Worm (Caenorhabditis elegans): ENCODE results near the gene K08B12.3.
A peak's percentile ranks its signal among the peaks of the same experiment; 100 is the strongest.

Gene K08B12.3

ce11 chrV:6214465-6214864, 20.5 kb upstream of the K08B12.3 start:
- TF ChIP-seq snpc-4 (tag; optimal IDR thresholded peaks at IDR 0.05) (no peak), elt-1 (tag; optimal IDR thresholded peaks at IDR 0.05; ENCODE audit: borderline replicate concordance, insufficient read depth) (no peak), ceh-39 (tag; optimal IDR thresholded peaks at IDR 0.05) (no peak), ceh-43 (GFP tag; optimal IDR thresholded peaks at IDR 0.05) (no peak)

- no peak for TF ChIP-seq unc-62 (GFP tag; optimal IDR thresholded peaks at IDR 0.05)
- no peak for TF ChIP-seq cnd-1 (tag; optimal IDR thresholded peaks at IDR 0.05)
- TF ChIP-seq mep-1 (tag; optimal IDR thresholded peaks at IDR 0.05): no peak
- no peak for TF ChIP-seq sptf-1 (tag; optimal IDR thresholded peaks at IDR 0.05)
- TF ChIP-seq blmp-1 (tag; optimal IDR thresholded peaks at IDR 0.05): no peak
- TF ChIP-seq lin-32 (GFP tag; optimal IDR thresholded peaks at IDR 0.05): no peak
- no peak for TF ChIP-seq ceh-43 (GFP tag; optimal IDR thresholded peaks at IDR 0.05)
- no peak for TF ChIP-seq unc-120 (tag; optimal IDR thresholded peaks at IDR 0.05; ENCODE audit: poor library complexity, severe bottlenecking)
- no peak for TF ChIP-seq ces-1 (GFP tag; optimal IDR thresholded peaks at IDR 0.05)
- TF ChIP-seq mab-5 (tag; optimal IDR thresholded peaks at IDR 0.05): no peak
- TF ChIP-seq tbx-8 (GFP tag; optimal IDR thresholded peaks at IDR 0.05): no peak
- TF ChIP-seq pha-4 (tag; optimal IDR thresholded peaks at IDR 0.05): no peak
- TF ChIP-seq ceh-39 (tag; optimal IDR thresholded peaks at IDR 0.05): no peak
- TF ChIP-seq nhr-2 (tag; optimal IDR thresholded peaks at IDR 0.05): no peak
- TF ChIP-seq lsy-2 (tag; optimal IDR thresholded peaks at IDR 0.05): no peak
- TF ChIP-seq elt-3 (tag; optimal IDR thresholded peaks at IDR 0.05): no peak
- TF ChIP-seq sem-2 (GFP tag; optimal IDR thresholded peaks at IDR 0.05): no peak
- TF ChIP-seq nhr-12 (tag; optimal IDR thresholded peaks at IDR 0.05): no peak
- no peak for TF ChIP-seq mls-2 (tag; optimal IDR thresholded peaks at IDR 0.05)
Observed at ce11 chrV:6217142-6217541, 17.8 kb upstream of the K08B12.3 start.

DNA sequence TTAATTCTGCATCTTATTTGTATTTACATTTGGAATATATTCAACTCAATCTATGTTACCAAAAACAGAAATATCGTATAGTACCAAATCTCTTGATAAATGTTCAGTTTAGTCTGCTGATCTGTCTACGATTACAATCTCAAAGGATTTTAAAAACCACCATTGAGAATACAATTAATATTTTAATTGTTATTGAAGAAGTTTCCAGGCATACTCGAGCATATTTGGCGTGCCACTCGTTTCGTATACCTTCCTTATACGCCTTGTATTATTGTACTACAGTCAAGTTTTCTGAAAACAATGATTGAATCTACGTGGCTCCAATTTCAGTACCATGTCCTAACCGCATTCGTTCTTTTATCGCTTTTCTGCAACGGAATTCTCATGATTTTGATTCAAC, 17.1 kb upstream of the K08B12.3 start, which contains the start of gene str-206:
Gene str-206 (plus strand): TSS at position 301 of the 400 bp plus-strand sequence.
- no peak for TF ChIP-seq bed-3 (GFP tag; optimal IDR thresholded peaks at IDR 0.05)
- TF ChIP-seq nhr-28 (tag; optimal IDR thresholded peaks at IDR 0.05): no peak
- no peak for TF ChIP-seq sptf-1 (tag; optimal IDR thresholded peaks at IDR 0.05)
- no peak for TF ChIP-seq ztf-11 (tag; optimal IDR thresholded peaks at IDR 0.05)
- TF ChIP-seq cnd-1 (tag; optimal IDR thresholded peaks at IDR 0.05): no peak
- no peak for TF ChIP-seq ceh-83 (GFP tag; optimal IDR thresholded peaks at IDR 0.05)
- TF ChIP-seq ceh-43 (GFP tag; optimal IDR thresholded peaks at IDR 0.05): no peak
- no peak for TF ChIP-seq nhr-2 (tag; optimal IDR thresholded peaks at IDR 0.05)
- no peak for TF ChIP-seq lin-13 (tag; optimal IDR thresholded peaks at IDR 0.05)
- TF ChIP-seq nhr-76 (tag; optimal IDR thresholded peaks at IDR 0.05): no peak
- no peak for TF ChIP-seq elt-3 (tag; optimal IDR thresholded peaks at IDR 0.05)
- TF ChIP-seq mls-2 (tag; optimal IDR thresholded peaks at IDR 0.05): no peak
- TF ChIP-seq ces-1 (GFP tag; optimal IDR thresholded peaks at IDR 0.05): no peak
- TF ChIP-seq snpc-4 (tag; optimal IDR thresholded peaks at IDR 0.05): no peak
- no peak for TF ChIP-seq zip-8 (tag; optimal IDR thresholded peaks at IDR 0.05)
- no peak for TF ChIP-seq nhr-12 (tag; optimal IDR thresholded peaks at IDR 0.05)

- TF ChIP-seq blmp-1 (tag; optimal IDR thresholded peaks at IDR 0.05): no peak
- no peak for TF ChIP-seq cnd-1 (tag; optimal IDR thresholded peaks at IDR 0.05)
- no peak for TF ChIP-seq M03D4.4 (tag; optimal IDR thresholded peaks at IDR 0.05)
- TF ChIP-seq nhr-12 (tag; optimal IDR thresholded peaks at IDR 0.05): no peak
- TF ChIP-seq snpc-4 (tag; optimal IDR thresholded peaks at IDR 0.05): no peak
- no peak for TF ChIP-seq lin-32 (GFP tag; optimal IDR thresholded peaks at IDR 0.05)
- TF ChIP-seq ztf-11 (tag; optimal IDR thresholded peaks at IDR 0.05): no peak
- no peak for TF ChIP-seq hlh-1 (tag; optimal IDR thresholded peaks at IDR 0.05)
- TF ChIP-seq unc-120 (tag; optimal IDR thresholded peaks at IDR 0.05; ENCODE audit: poor library complexity, severe bottlenecking): no peak
Observed at ce11 chrV:6220752-6221151, 14.2 kb upstream of the K08B12.3 start.

ce11 chrV:6221292-6221691, 13.7 kb upstream of the K08B12.3 start:
- peak; percentile 1 for TF ChIP-seq flh-1 (GFP tag; optimal IDR thresholded peaks at IDR 0.05)
- TF ChIP-seq cnd-1 (tag; optimal IDR thresholded peaks at IDR 0.05): peak; percentile 11
- peak; percentile 52 for TF ChIP-seq ceh-83 (GFP tag; optimal IDR thresholded peaks at IDR 0.05)
- no peak for TF ChIP-seq elt-1 (tag; optimal IDR thresholded peaks at IDR 0.05; ENCODE audit: borderline replicate concordance, insufficient read depth)
